Fruit fly (Drosophila melanogaster): ENCODE data around the gene subdued.

DNA sequence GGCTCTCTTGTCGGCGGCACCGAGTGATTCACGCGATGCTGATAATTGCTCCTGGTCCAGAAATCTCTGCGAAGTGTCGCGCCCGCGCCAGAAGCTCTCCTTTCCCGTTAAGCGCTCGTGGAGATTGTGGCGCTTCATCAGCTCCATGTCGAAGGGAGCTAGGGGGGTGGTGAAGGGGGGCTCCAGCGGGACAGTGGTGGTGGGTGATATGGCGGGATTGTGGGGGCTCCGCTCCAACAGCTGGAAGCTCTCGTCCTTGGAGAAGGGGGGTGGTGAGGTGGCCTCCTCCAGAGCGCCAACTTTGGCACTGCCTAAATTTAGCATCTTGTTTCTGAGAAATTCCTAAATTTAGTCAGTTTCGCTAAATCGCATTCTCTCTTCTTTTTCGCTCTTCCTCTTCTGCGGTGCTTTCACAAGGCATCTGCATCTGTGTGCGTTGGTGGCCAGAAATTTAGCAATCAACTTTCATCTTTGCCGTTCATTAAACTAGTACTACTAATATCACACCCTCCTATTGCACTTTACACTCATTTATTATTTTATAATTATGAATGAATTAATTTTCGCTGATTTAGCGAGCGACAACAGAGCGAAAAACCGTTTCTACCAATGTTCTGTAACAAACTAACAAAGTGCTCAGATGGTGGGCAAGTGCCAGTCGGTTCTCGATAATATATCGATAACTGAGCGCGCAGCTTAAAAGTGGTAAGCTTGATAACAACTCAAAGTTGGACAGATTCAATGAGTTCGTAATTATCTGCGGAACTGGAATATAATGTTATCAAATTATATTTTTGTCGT is at the start of gene subdued:
- no peak for TF ChIP-seq usp (GFP tag; optimal IDR thresholded peaks at IDR 0.05)
- no peak for TF ChIP-seq CG8478 (optimal IDR thresholded peaks at IDR 0.05)
- TF ChIP-seq psq (optimal IDR thresholded peaks at IDR 0.05) = no peak
